Worm (Caenorhabditis elegans) whole organism, L2 larva: Measurements from ENCODE around the gene Y45G5AM.5.

Source experiments
- alr-1 ChIP-seq: fragments of 150-350 bp; optimal IDR thresholded peaks from 2 replicates; lab custom pipeline; 2014; ENCODE audit warnings: missing biosample characterization, missing genetic modification characterization
- aly-2 ChIP-seq: fragments of 150-350 bp; optimal IDR thresholded peaks from 2 replicates; lab custom pipeline; 2014; ENCODE audit warnings: missing biosample characterization, missing genetic modification characterization
- ama-1 ChIP-seq: fragments of 150-350 bp; optimal IDR thresholded peaks from 2 replicates; lab custom pipeline; 2018; ENCODE audit warnings: inconsistent platforms
- blmp-1 ChIP-seq: sonication (generic microtip); optimal IDR thresholded peaks from 2 replicates; lab custom pipeline; 2017; ENCODE audit warnings: missing genetic modification characterization, mild to moderate bottlenecking, missing compliant biosample characterization, antibody characterized with exemption, moderate library complexity; ENCODE audit not compliant: insufficient read depth
- ceh-16 ChIP-seq: fragments of 150-350 bp; optimal IDR thresholded peaks from 2 replicates; lab custom pipeline; 2014; ENCODE audit warnings: missing biosample characterization, missing genetic modification characterization
- dmd-4 ChIP-seq: sonication (generic microtip); optimal IDR thresholded peaks from 2 replicates; lab custom pipeline; 2017; ENCODE audit warnings: missing biosample characterization, missing genetic modification characterization
- egl-27 ChIP-seq: sonication (generic microtip); optimal IDR thresholded peaks from 3 replicates; lab custom pipeline; 2017; ENCODE audit warnings: missing biosample characterization, missing genetic modification reagents, missing genetic modification characterization
- lin-11 ChIP-seq: fragments of 150-350 bp; sonication (generic microtip); optimal IDR thresholded peaks from 2 replicates; lab custom pipeline; 2014; ENCODE audit warnings: missing biosample characterization, missing genetic modification characterization, inconsistent platforms, mixed read lengths
- lsy-2 ChIP-seq, 2 experiments: fragments of 150-350 bp in 1 of 2; sonication (generic microtip) in 1 of 2; optimal IDR thresholded peaks; 2 replicates each; lab custom pipeline; 2014 to 2017; ENCODE audit warnings: missing biosample characterization in 2 of 2, missing genetic modification characterization in 2 of 2
- nhr-237 ChIP-seq: fragments of 150-350 bp; optimal IDR thresholded peaks from 2 replicates; lab custom pipeline; 2014; ENCODE audit warnings: missing biosample characterization, missing genetic modification characterization
- skn-1 ChIP-seq: sonication (generic microtip); optimal IDR thresholded peaks from 2 replicates; lab custom pipeline; 2017; ENCODE audit warnings: missing biosample characterization, missing genetic modification characterization
- snpc-4 ChIP-seq: fragments of 150-350 bp; optimal IDR thresholded peaks from 2 replicates; lab custom pipeline; 2014; ENCODE audit warnings: missing biosample characterization, missing genetic modification characterization
- unc-62 ChIP-seq: fragments of 150-350 bp; optimal IDR thresholded peaks from 2 replicates; lab custom pipeline; 2014; ENCODE audit warnings: missing biosample characterization, missing genetic modification reagents, missing genetic modification characterization

DNA sequence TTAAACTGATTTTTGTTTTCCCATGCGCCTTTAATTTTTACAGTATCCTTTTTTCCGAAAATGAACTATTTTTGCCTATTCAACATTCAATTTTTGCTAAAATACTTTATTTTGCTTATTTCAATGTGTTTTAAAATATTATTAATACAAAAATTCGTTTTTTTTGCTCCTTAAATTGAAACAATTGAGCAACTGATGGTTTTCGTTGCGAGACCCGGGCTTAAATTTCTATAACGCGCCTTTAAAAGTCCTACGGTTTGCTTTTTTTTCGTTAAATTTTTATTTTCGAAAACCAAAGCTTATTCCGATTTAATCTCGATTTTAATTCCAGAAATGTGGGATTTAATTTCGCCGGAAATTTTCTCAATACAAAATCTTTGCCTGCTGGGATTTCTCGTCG, 35.1 kb downstream of the Y45G5AM.5 start, which contains the start of gene algn-5:
- TF ChIP-seq nhr-237 (no peak), egl-27 (tag; lab: Kevin White, UChicago) (no peak), snpc-4 (tag; lab: Kevin White, UChicago) (no peak), skn-1 (tag; lab: Kevin White, UChicago) (no peak), lsy-2 (tag; optimal IDR thresholded peaks at IDR 0.05; lab: Kevin White, UChicago) (no peak), dmd-4 (tag; lab: Kevin White, UChicago) (no peak), ceh-16 (no peak), unc-62 (GFP tag; lab: Kevin White, UChicago) (no peak), ama-1 (lab: Kevin White, UChicago) (no peak), blmp-1 (tag; lab: Kevin White, UChicago) (no peak), aly-2 (no peak), lin-11 (tag; lab: Kevin White, UChicago) (no peak), alr-1 (no peak)
